Worm (Caenorhabditis elegans) whole organism, L4 larva: Measurements from ENCODE around the gene gei-14.

ENCODE experiments used
- D1046.2 ChIP-seq: fragments of 200-800 bp; sonication (Bioruptor generic); IDR thresholded peaks from 2 replicates; pipeline ENCODE4 v1.3.6; 2022; ENCODE audit warnings: missing genetic modification characterization, missing compliant biosample characterization
- F37D6.2 ChIP-seq: sonication (generic microtip); optimal IDR thresholded peaks from 2 replicates; lab custom pipeline; 2016; ENCODE audit warnings: mild to moderate bottlenecking, missing genetic modification characterization, missing compliant biosample characterization
- F44E2.7 ChIP-seq: fragments of 200-800 bp; sonication (Bioruptor generic); IDR thresholded peaks from 2 replicates; pipeline ENCODE4 v2.1.2; 2022; ENCODE audit warnings: missing genetic modification characterization, missing compliant biosample characterization
- F49E8.2 ChIP-seq: sonication (generic microtip); optimal IDR thresholded peaks from 2 replicates; lab custom pipeline; 2016; ENCODE audit warnings: missing compliant biosample characterization, mild to moderate bottlenecking, missing genetic modification characterization, borderline replicate concordance
- Y105C5A.15 ChIP-seq: fragments of 200-800 bp; sonication (Bioruptor generic); IDR thresholded peaks from 2 replicates; pipeline ENCODE4 v1.3.6; 2022; ENCODE audit warnings: missing genetic modification characterization, missing compliant biosample characterization
- ZK546.5 ChIP-seq, 2 experiments: sonication (generic microtip); optimal IDR thresholded peaks; 2 replicates each; lab custom pipeline; 2017; ENCODE audit warnings: missing biosample characterization in 2 of 2, missing genetic modification characterization in 2 of 2
- aha-1 ChIP-seq: fragments of 150-350 bp; peaks from one replicate; lab custom pipeline; 2014; ENCODE audit warnings: missing biosample characterization, missing genetic modification characterization
- aly-2 ChIP-seq: sonication (generic microtip); optimal IDR thresholded peaks from 2 replicates; lab custom pipeline; 2018; ENCODE audit warnings: missing biosample characterization, missing genetic modification characterization
- arid-1 ChIP-seq: fragments of 200-800 bp; sonication (Bioruptor generic); conservative IDR thresholded peaks from 2 replicates; pipeline ENCODE4 v1.3.6; 2022; ENCODE audit warnings: missing genetic modification reagents, missing genetic modification characterization, missing compliant biosample characterization
- ceh-20 ChIP-seq: fragments of 200-800 bp; sonication (Bioruptor generic); IDR thresholded peaks from 2 replicates; pipeline ENCODE4 v1.3.6; 2022; ENCODE audit warnings: missing genetic modification reagents, missing genetic modification characterization, missing compliant biosample characterization
- ceh-28 ChIP-seq: fragments of 150-350 bp; optimal IDR thresholded peaks from 2 replicates; lab custom pipeline; 2014; ENCODE audit warnings: missing biosample characterization, missing genetic modification reagents, missing genetic modification characterization
- ceh-44 ChIP-seq: fragments of 200-800 bp; sonication (Bioruptor generic); IDR thresholded peaks from 2 replicates; pipeline ENCODE4 v1.3.6; 2022; ENCODE audit warnings: missing genetic modification reagents, missing genetic modification characterization, missing compliant biosample characterization
- ceh-62 ChIP-seq: sonication (generic microtip); optimal IDR thresholded peaks from 2 replicates; lab custom pipeline; 2017; ENCODE audit warnings: missing biosample characterization, missing genetic modification characterization
- ces-1 ChIP-seq: fragments of 150-350 bp; sonication (generic microtip); optimal IDR thresholded peaks from 4 replicates; lab custom pipeline; 2014; ENCODE audit warnings: missing biosample characterization, missing genetic modification reagents, missing genetic modification characterization
- cey-2 ChIP-seq: sonication (generic microtip); optimal IDR thresholded peaks from 3 replicates; lab custom pipeline; 2017; ENCODE audit warnings: missing genetic modification characterization, mild to moderate bottlenecking, missing compliant biosample characterization, antibody characterized with exemption, borderline replicate concordance; ENCODE audit not compliant: insufficient read depth
- ctbp-1 ChIP-seq: fragments of 200-800 bp; sonication (Bioruptor generic); IDR thresholded peaks from 2 replicates; pipeline ENCODE4 v1.3.6; 2022; ENCODE audit warnings: missing genetic modification reagents, missing genetic modification characterization, missing compliant biosample characterization
- daf-12 ChIP-seq: fragments of 150-350 bp; optimal IDR thresholded peaks from 2 replicates; lab custom pipeline; 2014; ENCODE audit warnings: missing biosample characterization, missing genetic modification reagents, missing genetic modification characterization
- daf-19 ChIP-seq: fragments of 200-800 bp; sonication (Bioruptor generic); conservative IDR thresholded peaks from 2 replicates; pipeline ENCODE4 v1.3.6; 2022; ENCODE audit warnings: missing genetic modification characterization, missing compliant biosample characterization
- daf-8 ChIP-seq: fragments of 200-800 bp; sonication (Bioruptor generic); IDR thresholded peaks from 2 replicates; pipeline ENCODE4 v1.3.6; 2022; ENCODE audit warnings: missing genetic modification characterization, missing compliant biosample characterization
- dmd-6 ChIP-seq: fragments of 200-800 bp; sonication (Bioruptor generic); IDR thresholded peaks from 2 replicates; pipeline ENCODE4 v1.3.6; 2022; ENCODE audit warnings: missing genetic modification reagents, missing genetic modification characterization, missing compliant biosample characterization
- dmd-9 ChIP-seq: fragments of 200-800 bp; sonication (Bioruptor generic); IDR thresholded peaks from 2 replicates; pipeline ENCODE4 v1.3.6; 2022; ENCODE audit warnings: missing genetic modification reagents, missing genetic modification characterization, missing compliant biosample characterization
- dve-1 ChIP-seq: sonication (generic microtip); optimal IDR thresholded peaks from 2 replicates; lab custom pipeline; 2017; ENCODE audit warnings: antibody characterized with exemption, mild to moderate bottlenecking, missing genetic modification characterization, missing compliant biosample characterization; ENCODE audit not compliant: insufficient read depth
- egl-27 ChIP-seq: sonication (generic microtip); optimal IDR thresholded peaks from 3 replicates; lab custom pipeline; 2017; ENCODE audit warnings: missing biosample characterization, missing genetic modification reagents, missing genetic modification characterization
- egl-43 ChIP-seq: fragments of 200-800 bp; sonication (Bioruptor generic); IDR thresholded peaks from 2 replicates; pipeline ENCODE4 v1.3.6; 2022; ENCODE audit warnings: missing genetic modification reagents, missing genetic modification characterization, missing compliant biosample characterization
- fkh-10 ChIP-seq: fragments of 150-350 bp; optimal IDR thresholded peaks from 2 replicates; lab custom pipeline; 2014; ENCODE audit warnings: missing biosample characterization, missing genetic modification reagents, missing genetic modification characterization
- hlh-30 ChIP-seq: sonication (generic microtip); optimal IDR thresholded peaks from 2 replicates; lab custom pipeline; 2017; ENCODE audit warnings: antibody characterized with exemption, mild to moderate bottlenecking, missing genetic modification characterization, missing compliant biosample characterization; ENCODE audit not compliant: insufficient read depth
- jun-1 ChIP-seq: fragments of 150-350 bp; optimal IDR thresholded peaks from 2 replicates; lab custom pipeline; 2014; ENCODE audit warnings: missing biosample characterization, missing genetic modification reagents, missing genetic modification characterization
- lin-1 ChIP-seq: fragments of 200-800 bp; sonication (Bioruptor generic); IDR thresholded peaks from 2 replicates; pipeline ENCODE4 v1.3.6; 2022; ENCODE audit warnings: missing genetic modification reagents, missing genetic modification characterization, missing compliant biosample characterization
- lin-38 ChIP-seq: fragments of 200-800 bp; sonication (Bioruptor generic); IDR thresholded peaks from 2 replicates; pipeline ENCODE4 v1.3.6; 2022; ENCODE audit warnings: missing genetic modification reagents, missing genetic modification characterization, missing compliant biosample characterization
- lir-3 ChIP-seq: sonication (generic microtip); optimal IDR thresholded peaks from 2 replicates; lab custom pipeline; 2016; ENCODE audit warnings: mild to moderate bottlenecking, missing genetic modification characterization, missing compliant biosample characterization
- lsy-2 ChIP-seq, 2 experiments: fragments of 150-350 bp in 1 of 2; sonication (generic microtip) in 1 of 2; optimal IDR thresholded peaks; 2 replicates each; lab custom pipeline; 2014 to 2017; ENCODE audit warnings: missing biosample characterization in 2 of 2, missing genetic modification characterization in 2 of 2
- madf-5 ChIP-seq, 2 experiments: fragments of 200-800 bp; sonication (Bioruptor generic); IDR thresholded peaks; 2 replicates each; pipeline ENCODE4 v1.3.6; 2022; ENCODE audit warnings: missing compliant biosample characterization in 2 of 2, missing genetic modification characterization in 2 of 2
- madf-9 ChIP-seq: fragments of 200-800 bp; sonication (Bioruptor generic); conservative IDR thresholded peaks from 2 replicates; pipeline ENCODE4 v1.3.6; 2022; ENCODE audit warnings: missing genetic modification reagents, missing genetic modification characterization, missing compliant biosample characterization
- mdl-1 ChIP-seq, 2 experiments: fragments of 150-350 bp in 1 of 2; sonication (generic microtip) in 1 of 2; optimal IDR thresholded peaks; 2 replicates each; lab custom pipeline; 2014 to 2017; ENCODE audit warnings: missing biosample characterization in 2 of 2, missing genetic modification characterization in 2 of 2
- mxl-2 ChIP-seq: fragments of 200-800 bp; sonication (Bioruptor generic); conservative IDR thresholded peaks from 2 replicates; pipeline ENCODE4 v1.3.6; 2022; ENCODE audit warnings: missing genetic modification reagents, missing genetic modification characterization, missing compliant biosample characterization
- mxl-3 ChIP-seq: fragments of 200-800 bp; sonication (Bioruptor generic); optimal IDR thresholded peaks from 2 replicates; lab custom pipeline; 2018; ENCODE audit warnings: mild to moderate bottlenecking, missing genetic modification characterization, missing compliant biosample characterization
- nhr-10 ChIP-seq: fragments of 150-350 bp; optimal IDR thresholded peaks from 2 replicates; lab custom pipeline; 2014; ENCODE audit warnings: missing biosample characterization, missing genetic modification characterization
- nhr-102 ChIP-seq: sonication (generic microtip); optimal IDR thresholded peaks from 2 replicates; lab custom pipeline; 2016; ENCODE audit warnings: mild to moderate bottlenecking, missing genetic modification characterization, moderate library complexity, missing compliant biosample characterization
- nhr-237 ChIP-seq: sonication (generic microtip); optimal IDR thresholded peaks from 2 replicates; lab custom pipeline; 2017; ENCODE audit warnings: missing biosample characterization, missing genetic modification characterization
- nhr-25 ChIP-seq: sonication (generic microtip); optimal IDR thresholded peaks from 2 replicates; lab custom pipeline; 2017; ENCODE audit warnings: missing genetic modification characterization, mild to moderate bottlenecking, missing compliant biosample characterization, antibody characterized with exemption, moderate library complexity, borderline replicate concordance; ENCODE audit not compliant: insufficient read depth
- nhr-28 ChIP-seq: fragments of 150-350 bp; optimal IDR thresholded peaks from 2 replicates; lab custom pipeline; 2014; ENCODE audit warnings: missing biosample characterization, missing genetic modification characterization
- nhr-41 ChIP-seq: fragments of 200-800 bp; sonication (Bioruptor generic); IDR thresholded peaks from 2 replicates; pipeline ENCODE4 v1.3.6; 2022; ENCODE audit warnings: missing genetic modification reagents, missing genetic modification characterization, missing compliant biosample characterization
- nhr-48 ChIP-seq: sonication (generic microtip); optimal IDR thresholded peaks from 2 replicates; lab custom pipeline; 2016; ENCODE audit warnings: mild to moderate bottlenecking, missing genetic modification characterization, missing compliant biosample characterization
- nhr-76 ChIP-seq: fragments of 150-350 bp; optimal IDR thresholded peaks from 2 replicates; lab custom pipeline; 2014; ENCODE audit warnings: missing biosample characterization, missing genetic modification characterization
- pha-4 ChIP-seq, 2 experiments: fragments of 150-350 bp in 1 of 2; fragments of 200-800 bp in 1 of 2; sonication (Bioruptor generic) in 1 of 2; IDR thresholded peaks in 1 of 2; optimal IDR thresholded peaks in 1 of 2; 2 replicates each; pipeline versions ENCODE4 v1.3.6 to Lab custom; 2014 to 2022; ENCODE audit warnings: missing genetic modification characterization in 2 of 2, missing genetic modification reagents in 2 of 2, missing biosample characterization in 1 of 2, missing compliant biosample characterization in 1 of 2
- pqm-1 ChIP-seq: sonication (generic microtip); optimal IDR thresholded peaks from 2 replicates; lab custom pipeline; 2017; ENCODE audit warnings: missing biosample characterization, missing genetic modification characterization
- sdz-12 ChIP-seq: fragments of 200-800 bp; sonication (Bioruptor generic); optimal IDR thresholded peaks from 2 replicates; lab custom pipeline; 2018; ENCODE audit warnings: mild to moderate bottlenecking, missing genetic modification characterization, missing compliant biosample characterization
- skn-1 ChIP-seq: fragments of 150-350 bp; optimal IDR thresholded peaks from 2 replicates; lab custom pipeline; 2014; ENCODE audit warnings: missing biosample characterization, missing genetic modification characterization
- tag-97 ChIP-seq: fragments of 200-800 bp; sonication (Bioruptor generic); IDR thresholded peaks from 2 replicates; pipeline ENCODE4 v1.3.6; 2022; ENCODE audit warnings: missing genetic modification characterization, missing compliant biosample characterization
- zag-1 ChIP-seq: fragments of 150-350 bp; optimal IDR thresholded peaks from 2 replicates; lab custom pipeline; 2014; ENCODE audit warnings: missing biosample characterization, missing genetic modification characterization
- zip-2 ChIP-seq: fragments of 150-350 bp; optimal IDR thresholded peaks from 2 replicates; lab custom pipeline; 2014; ENCODE audit warnings: missing biosample characterization, missing genetic modification characterization
- ztf-7 ChIP-seq: fragments of 150-350 bp; optimal IDR thresholded peaks from 2 replicates; lab custom pipeline; 2014; ENCODE audit warnings: missing biosample characterization, missing genetic modification characterization

The gei-14 gene

DNA sequence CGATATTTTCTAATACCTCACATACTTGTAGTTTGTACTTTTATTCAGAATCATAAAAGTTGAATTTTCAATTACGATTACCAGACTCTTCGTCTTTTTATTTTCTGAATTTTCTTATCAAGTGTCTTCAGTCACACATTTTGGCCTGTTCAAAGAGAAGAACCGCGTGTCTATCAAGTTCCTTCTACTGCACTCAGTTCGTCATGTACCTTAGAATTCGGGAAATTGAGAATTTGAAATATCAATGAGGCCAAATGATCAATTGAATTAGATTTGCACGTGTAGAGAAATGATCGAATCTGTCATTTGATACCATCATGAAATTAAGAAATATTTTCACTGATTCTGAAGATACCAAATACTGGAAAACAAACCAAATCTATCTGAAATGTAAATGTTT is 12.5 kb downstream of the gei-14 start:
- TF ChIP-seq pha-4 (GFP tag; IDR thresholded peaks at IDR 0.05; lab: Robert Waterston, UW) (no peak), pha-4 (tag; optimal IDR thresholded peaks at IDR 0.05; lab: Kevin White, UChicago) (no peak), ces-1 (GFP tag; lab: Kevin White, UChicago) (no peak), nhr-25 (tag; lab: Kevin White, UChicago) (peak; percentile 20), nhr-28 (tag; lab: Kevin White, UChicago) (peak; percentile 65), zip-2 (tag; lab: Kevin White, UChicago) (no peak), nhr-41 (GFP tag; lab: Robert Waterston, UW) (no peak), egl-27 (tag; lab: Kevin White, UChicago) (no peak), hlh-30 (tag; lab: Kevin White, UChicago) (peak; percentile 69), F44E2.7 (GFP tag; lab: Robert Waterston, UW) (no peak), arid-1 (no peak), dve-1 (tag; lab: Kevin White, UChicago) (peak; percentile 21), fkh-10 (GFP tag; lab: Kevin White, UChicago) (no peak), zag-1 (tag; lab: Kevin White, UChicago) (no peak), ztf-7 (no peak), ceh-28 (no peak), ceh-62 (tag; lab: Kevin White, UChicago) (no peak), aha-1 (tag; lab: Kevin White, UChicago) (no peak), ceh-44 (GFP tag; lab: Robert Waterston, UW) (no peak), lin-38 (GFP tag; lab: Robert Waterston, UW) (no peak), nhr-237 (tag; lab: Kevin White, UChicago) (no peak), madf-5 (GFP tag; IDR thresholded peaks at IDR 0.05; lab: Robert Waterston, UW) (no peak), tag-97 (no peak), egl-43 (no peak), cey-2 (tag; lab: Kevin White, UChicago) (no peak), dmd-9 (GFP tag; lab: Robert Waterston, UW) (no peak), ctbp-1 (GFP tag; lab: Robert Waterston, UW) (no peak), mxl-2 (GFP tag; lab: Robert Waterston, UW) (no peak), nhr-76 (tag; lab: Kevin White, UChicago) (no peak), nhr-102 (tag; lab: Kevin White, UChicago) (no peak), aly-2 (no peak), ZK546.5 (tag; optimal IDR thresholded peaks at IDR 0.05; lab: Kevin White, UChicago) (no peak), Y105C5A.15 (GFP tag; lab: Robert Waterston, UW) (no peak), daf-12 (tag; lab: Kevin White, UChicago) (no peak), F49E8.2 (tag; lab: Kevin White, UChicago) (no peak), nhr-48 (tag; lab: Kevin White, UChicago) (peak; percentile 85), F37D6.2 (tag; lab: Kevin White, UChicago) (no peak), lin-1 (no peak), dmd-6 (GFP tag; lab: Robert Waterston, UW) (peak; percentile 71), ceh-20 (GFP tag; lab: Robert Waterston, UW) (no peak), mxl-3 (GFP tag; lab: Kevin White, UChicago) (peak; percentile 75), madf-9 (GFP tag; lab: Robert Waterston, UW) (no peak), D1046.2 (GFP tag; lab: Robert Waterston, UW) (no peak), jun-1 (tag; lab: Kevin White, UChicago) (no peak), nhr-10 (no peak), daf-19 (GFP tag; lab: Robert Waterston, UW) (no peak), skn-1 (tag; lab: Kevin White, UChicago) (no peak), lir-3 (tag; lab: Kevin White, UChicago) (no peak), pqm-1 (tag; lab: Kevin White, UChicago) (no peak), sdz-12 (no peak), lsy-2 (tag; optimal IDR thresholded peaks at IDR 0.05; lab: Kevin White, UChicago) (peak in 1 of 2 experiments; percentile 8), mdl-1 (tag; optimal IDR thresholded peaks at IDR 0.05; lab: Kevin White, UChicago) (peak in 1 of 2 experiments; percentile 34), daf-8 (GFP tag; lab: Robert Waterston, UW) (no peak)
